Fruit fly (Drosophila melanogaster) whole organism, embryonic: Measurements from ENCODE around the gene CG7739.
A peak's percentile ranks its signal among the peaks of the same experiment; 100 is the strongest.

ENCODE experiments used
- Atf6 ChIP-seq: fragments of 200-800 bp; sonication (Bioruptor generic); IDR thresholded peaks from 2 replicates; pipeline ENCODE4 v1.3.6; 2022; ENCODE audit warnings: missing biosample characterization, missing genetic modification characterization
- CG10274 ChIP-seq: fragments of 200-800 bp; sonication (Bioruptor generic); optimal IDR thresholded peaks from 3 replicates; lab custom pipeline; 2017; ENCODE audit warnings: missing biosample characterization, mild to moderate bottlenecking, missing genetic modification characterization
- CG10321 ChIP-seq: fragments of 200-800 bp; sonication (Bioruptor generic); IDR thresholded peaks from 2 replicates; pipeline ENCODE4 v1.3.6; 2022; ENCODE audit warnings: missing biosample characterization, missing genetic modification characterization
- CG11504 ChIP-seq: fragments of 200-800 bp; sonication (Bioruptor generic); optimal IDR thresholded peaks from 3 replicates; lab custom pipeline; 2019; ENCODE audit warnings: missing biosample characterization, mild to moderate bottlenecking, missing genetic modification characterization, moderate library complexity
- CG12104 ChIP-seq: fragments of 200-800 bp; sonication (Bioruptor generic); optimal IDR thresholded peaks from 3 replicates; lab custom pipeline; 2016; ENCODE audit warnings: missing biosample characterization, missing genetic modification characterization
- CG12744 ChIP-seq: fragments of 200-800 bp; sonication (Bioruptor generic); optimal IDR thresholded peaks from 2 replicates; lab custom pipeline; 2016; ENCODE audit warnings: missing biosample characterization, missing genetic modification characterization
- CG13894 ChIP-seq: fragments of 200-800 bp; sonication (Bioruptor generic); optimal IDR thresholded peaks from 3 replicates; lab custom pipeline; 2018; ENCODE audit warnings: missing biosample characterization, mild to moderate bottlenecking, missing genetic modification characterization, moderate library complexity
- CG14710 ChIP-seq: fragments of 200-800 bp; sonication (Bioruptor generic); optimal IDR thresholded peaks from 3 replicates; lab custom pipeline; 2019; ENCODE audit warnings: missing biosample characterization, mild to moderate bottlenecking, missing genetic modification characterization, moderate library complexity
- CG15073 ChIP-seq: fragments of 200-800 bp; sonication (Bioruptor generic); optimal IDR thresholded peaks from 2 replicates; lab custom pipeline; 2016; ENCODE audit warnings: missing biosample characterization, missing genetic modification characterization
- CG1832 ChIP-seq: fragments of 200-800 bp; sonication (Bioruptor generic); optimal IDR thresholded peaks from 2 replicates; lab custom pipeline; 2017; ENCODE audit warnings: missing biosample characterization, mild to moderate bottlenecking, missing genetic modification characterization, inconsistent platforms
- CG30431 ChIP-seq: fragments of 200-800 bp; sonication (Bioruptor generic); optimal IDR thresholded peaks from 2 replicates; lab custom pipeline; 2017; ENCODE audit warnings: missing biosample characterization, missing genetic modification characterization
- CG31365 ChIP-seq: fragments of 200-800 bp; sonication (Bioruptor generic); optimal IDR thresholded peaks from 2 replicates; lab custom pipeline; 2018; ENCODE audit warnings: missing biosample characterization, mild to moderate bottlenecking, missing genetic modification characterization
- CG31441 ChIP-seq: fragments of 200-800 bp; sonication (Bioruptor generic); IDR thresholded peaks from 2 replicates; pipeline ENCODE4 v1.3.6; 2022; ENCODE audit warnings: missing biosample characterization, missing genetic modification characterization
- CG32532 ChIP-seq: fragments of 200-800 bp; sonication (Bioruptor generic); IDR thresholded peaks from 2 replicates; pipeline ENCODE4 v1.3.6; 2022; ENCODE audit warnings: missing biosample characterization, missing genetic modification characterization
- CG32772 ChIP-seq: fragments of 200-800 bp; sonication (Bioruptor generic); IDR thresholded peaks from 2 replicates; pipeline ENCODE4 v1.3.6; 2022; ENCODE audit warnings: missing biosample characterization, missing genetic modification characterization
- CG33557 ChIP-seq: fragments of 200-800 bp; sonication (Bioruptor generic); optimal IDR thresholded peaks from 2 replicates; lab custom pipeline; 2019; ENCODE audit warnings: missing biosample characterization, mild to moderate bottlenecking, missing genetic modification characterization, moderate library complexity
- CG4820 ChIP-seq: fragments of 200-800 bp; sonication (Bioruptor generic); optimal IDR thresholded peaks from 3 replicates; lab custom pipeline; 2016; ENCODE audit warnings: missing biosample characterization, missing genetic modification characterization
- CG4854 ChIP-seq: fragments of 200-800 bp; sonication (Bioruptor generic); optimal IDR thresholded peaks from 2 replicates; lab custom pipeline; 2016; ENCODE audit warnings: missing biosample characterization, missing genetic modification characterization, inconsistent platforms
- CG5245 ChIP-seq: fragments of 200-800 bp; sonication (Bioruptor generic); optimal IDR thresholded peaks from 3 replicates; lab custom pipeline; 2016; ENCODE audit warnings: missing biosample characterization, missing genetic modification characterization
- CG5953 ChIP-seq: fragments of 200-800 bp; sonication (Bioruptor generic); IDR thresholded peaks from 2 replicates; pipeline ENCODE4 v1.3.6; 2022; ENCODE audit warnings: missing biosample characterization, missing genetic modification characterization
- CG6854 ChIP-seq: fragments of 200-800 bp; sonication (Bioruptor generic); optimal IDR thresholded peaks from 3 replicates; lab custom pipeline; 2017; ENCODE audit warnings: missing biosample characterization, mild to moderate bottlenecking, missing genetic modification characterization
- CG7372 ChIP-seq: fragments of 200-800 bp; sonication (Bioruptor generic); IDR thresholded peaks from 2 replicates; pipeline ENCODE4 v1.3.6; 2022; ENCODE audit warnings: missing biosample characterization, missing genetic modification characterization
- CG8388 ChIP-seq: fragments of 200-800 bp; sonication (Bioruptor generic); optimal IDR thresholded peaks from 2 replicates; lab custom pipeline; 2019; ENCODE audit warnings: missing biosample characterization, mild to moderate bottlenecking, missing genetic modification characterization, moderate library complexity
- CG9437 ChIP-seq: fragments of 200-800 bp; sonication (Bioruptor generic); optimal IDR thresholded peaks from 2 replicates; lab custom pipeline; 2018; ENCODE audit warnings: missing biosample characterization, mild to moderate bottlenecking, missing genetic modification characterization
- CG9727 ChIP-seq: fragments of 200-800 bp; sonication (Bioruptor generic); optimal IDR thresholded peaks from 3 replicates; lab custom pipeline; 2017; ENCODE audit warnings: missing biosample characterization, mild to moderate bottlenecking, missing genetic modification characterization
- Deaf1 ChIP-seq: fragments of 200-800 bp; optimal IDR thresholded peaks from 3 replicates; lab custom pipeline; 2019; ENCODE audit warnings: missing biosample characterization, mild to moderate bottlenecking, missing genetic modification characterization, moderate library complexity
- Eip74EF ChIP-seq, 2 experiments: fragments of 200-800 bp in 1 of 2; fragments of >200 bp in 1 of 2; sonication (Bioruptor generic) in 1 of 2; optimal IDR thresholded peaks; 2 replicates each; lab custom pipeline; 2017 to 2019; ENCODE audit warnings: missing biosample characterization in 2 of 2, missing genetic modification characterization in 2 of 2, mild to moderate bottlenecking in 1 of 2, moderate library complexity in 1 of 2
- Elba2 ChIP-seq: fragments of 200-800 bp; sonication (Bioruptor generic); optimal IDR thresholded peaks from 3 replicates; lab custom pipeline; 2016; ENCODE audit warnings: missing biosample characterization, missing genetic modification characterization
- Ets65A ChIP-seq: fragments of 200-800 bp; sonication (Bioruptor generic); peaks from one replicate; lab custom pipeline; 2016; ENCODE audit warnings: missing biosample characterization, missing genetic modification characterization
- Gug ChIP-seq: fragments of 200-800 bp; sonication (Bioruptor generic); IDR thresholded peaks from 4 replicates; pipeline ENCODE4 v1.3.6; 2022; ENCODE audit warnings: missing biosample characterization, missing genetic modification characterization
- HLHmδ ChIP-seq: fragments of 200-800 bp; sonication (Bioruptor generic); optimal IDR thresholded peaks from 2 replicates; lab custom pipeline; 2018; ENCODE audit warnings: missing biosample characterization, mild to moderate bottlenecking, missing genetic modification characterization, moderate library complexity
- HmgZ ChIP-seq: fragments of 200-800 bp; sonication (Bioruptor generic); optimal IDR thresholded peaks from 2 replicates; lab custom pipeline; 2018; ENCODE audit warnings: missing biosample characterization, mild to moderate bottlenecking, missing genetic modification characterization
- Hmr ChIP-seq: fragments of 200-800 bp; sonication (Bioruptor generic); optimal IDR thresholded peaks from 3 replicates; lab custom pipeline; 2017; ENCODE audit warnings: mild to moderate bottlenecking, missing biosample characterization, missing genetic modification reagents, missing genetic modification characterization
- Hr39 ChIP-seq: fragments of >200 bp; optimal IDR thresholded peaks from 2 replicates; lab custom pipeline; 2017
- Lim3 ChIP-seq: fragments of 200-800 bp; sonication (Bioruptor generic); IDR thresholded peaks from 2 replicates; pipeline ENCODE4 v1.3.6; 2022; ENCODE audit warnings: missing biosample characterization, missing genetic modification characterization
- Mrtf ChIP-seq: fragments of 200-800 bp; sonication (Bioruptor generic); IDR thresholded peaks from 3 replicates; pipeline ENCODE4 v1.3.6; 2022; ENCODE audit warnings: missing biosample characterization, missing genetic modification characterization
- Rfx ChIP-seq: fragments of 200-800 bp; sonication (Bioruptor generic); IDR thresholded peaks from 2 replicates; pipeline ENCODE4 v1.3.6; 2022; ENCODE audit warnings: missing biosample characterization, missing genetic modification characterization
- cad ChIP-seq: fragments of >200 bp; optimal IDR thresholded peaks from 2 replicates; lab custom pipeline; 2017; ENCODE audit warnings: missing biosample characterization, missing genetic modification characterization
- crp ChIP-seq, 2 experiments: fragments of 200-800 bp; sonication (Bioruptor generic); optimal IDR thresholded peaks; 2 replicates in 1 of 2; 3 replicates in 1 of 2; lab custom pipeline; 2017; ENCODE audit warnings: missing biosample characterization in 2 of 2, missing genetic modification characterization in 2 of 2, mild to moderate bottlenecking in 1 of 2, moderate library complexity in 1 of 2
- da ChIP-seq: fragments of 200-800 bp; sonication (Bioruptor generic); optimal IDR thresholded peaks from 2 replicates; lab custom pipeline; 2016; ENCODE audit warnings: missing biosample characterization, missing genetic modification characterization
- dm ChIP-seq: fragments of 200-800 bp; sonication (Bioruptor generic); optimal IDR thresholded peaks from 3 replicates; lab custom pipeline; 2016; ENCODE audit warnings: missing biosample characterization, missing genetic modification characterization
- klu ChIP-seq: fragments of 200-800 bp; sonication (Bioruptor generic); IDR thresholded peaks from 2 replicates; pipeline ENCODE4 v1.3.6; 2022; ENCODE audit warnings: missing biosample characterization, missing genetic modification characterization
- lov ChIP-seq, 2 experiments: fragments of 200-800 bp in 1 of 2; fragments of >200 bp in 1 of 2; sonication (Bioruptor generic) in 1 of 2; IDR thresholded peaks in 1 of 2; optimal IDR thresholded peaks in 1 of 2; 2 replicates in 1 of 2; 3 replicates in 1 of 2; pipeline versions ENCODE4 v1.3.6 to Lab custom; 2017 to 2022; ENCODE audit warnings: missing biosample characterization in 1 of 2, missing genetic modification characterization in 1 of 2
- org-1 ChIP-seq: fragments of 200-800 bp; sonication (Bioruptor generic); optimal IDR thresholded peaks from 2 replicates; lab custom pipeline; 2017; ENCODE audit warnings: missing biosample characterization, missing genetic modification characterization
- pzg ChIP-seq: fragments of 200-800 bp; sonication (Bioruptor generic); optimal IDR thresholded peaks from 3 replicates; lab custom pipeline; 2018; ENCODE audit warnings: missing biosample characterization, mild to moderate bottlenecking, missing genetic modification characterization, moderate library complexity
- repo ChIP-seq: fragments of 200-800 bp; sonication (Bioruptor generic); optimal IDR thresholded peaks from 2 replicates; lab custom pipeline; 2016; ENCODE audit warnings: missing biosample characterization, missing genetic modification characterization
- sr ChIP-seq: fragments of 200-800 bp; sonication (Bioruptor generic); IDR thresholded peaks from 3 replicates; pipeline ENCODE4 v1.3.6; 2022; ENCODE audit warnings: missing biosample characterization, missing genetic modification characterization
- tio ChIP-seq: fragments of 200-800 bp; sonication (Bioruptor generic); optimal IDR thresholded peaks from 2 replicates; lab custom pipeline; 2017; ENCODE audit warnings: missing biosample characterization, missing genetic modification characterization, inconsistent platforms
- tna ChIP-seq: fragments of 200-800 bp; sonication (Bioruptor generic); IDR thresholded peaks from 2 replicates; pipeline ENCODE4 v1.3.6; 2022; ENCODE audit warnings: missing biosample characterization, missing genetic modification characterization; ENCODE audit not compliant: partially characterized antibody
- wor ChIP-seq: fragments of 200-800 bp; sonication (Bioruptor generic); IDR thresholded peaks from 2 replicates; pipeline ENCODE4 v1.3.6; 2022; ENCODE audit warnings: missing biosample characterization, missing genetic modification characterization
- zfh2 ChIP-seq: fragments of 200-800 bp; sonication (Bioruptor generic); optimal IDR thresholded peaks from 2 replicates; lab custom pipeline; 2016; ENCODE audit warnings: missing biosample characterization, missing genetic modification characterization

The CG7739 gene

dm6 chr3L:15566484-15566955 lies 3.7 kb upstream of the CG7739 start (continued):
- TF ChIP-seq CG5953 (GFP tag; lab: Robert Waterston, UW), result no peak
- no peak for TF ChIP-seq pzg (GFP tag; lab: Kevin White, UChicago)
- TF ChIP-seq tio, result no peak
- TF ChIP-seq CG1832 (GFP tag; lab: Kevin White, UChicago), result no peak
- no peak for TF ChIP-seq lov (optimal IDR thresholded peaks at IDR 0.05; lab: Kevin White, UChicago)
- no peak for TF ChIP-seq lov (GFP tag; IDR thresholded peaks at IDR 0.05; lab: Robert Waterston, UW)
- no peak for TF ChIP-seq CG32772
- no peak for TF ChIP-seq tna (GFP tag; lab: Robert Waterston, UW)
- no peak for TF ChIP-seq CG31441 (GFP tag; lab: Robert Waterston, UW)
- 0 out of 2 replicates have a peak, but pooled peaks have one; percentile 22 for TF ChIP-seq CG10321
- no peak for TF ChIP-seq CG4820
- TF ChIP-seq HmgZ (tag; lab: Kevin White, UChicago), result peak; percentile 85
- peak; percentile 63 for TF ChIP-seq CG8388 (GFP tag; lab: Kevin White, UChicago)
- TF ChIP-seq org-1 (GFP tag; lab: Kevin White, UChicago), result peak; percentile 84
- TF ChIP-seq Hmr (GFP tag; lab: Kevin White, UChicago), result peak; percentile 91
- TF ChIP-seq CG13894 (tag; lab: Kevin White, UChicago), result no peak
- peak; percentile 91 for TF ChIP-seq Deaf1 (tag; lab: Kevin White, UChicago)
- TF ChIP-seq zfh2 (GFP tag; lab: Kevin White, UChicago), result no peak
- peak; percentile 63 for TF ChIP-seq CG4854 (GFP tag; lab: Kevin White, UChicago)
- no peak for TF ChIP-seq CG9437
- TF ChIP-seq Ets65A (GFP tag; lab: Kevin White, UChicago), result peak; percentile 29
- no peak for TF ChIP-seq Eip74EF (GFP tag; optimal IDR thresholded peaks at IDR 0.05; lab: Kevin White, UChicago)
- TF ChIP-seq klu (GFP tag; lab: Robert Waterston, UW), result no peak
- no peak for TF ChIP-seq Gug (GFP tag; lab: Robert Waterston, UW)
- TF ChIP-seq CG12104 (GFP tag; lab: Kevin White, UChicago), result no peak
- peak; percentile 74 for TF ChIP-seq CG33557 (GFP tag; lab: Kevin White, UChicago)
- TF ChIP-seq Hr39 (lab: Kevin White, UChicago), result no peak
- peak in 1 of 2 experiments; percentile 58 for TF ChIP-seq crp (GFP tag; optimal IDR thresholded peaks at IDR 0.05; lab: Kevin White, UChicago)
- TF ChIP-seq repo (GFP tag; lab: Kevin White, UChicago), result no peak
- peak; percentile 51 for TF ChIP-seq CG12744 (GFP tag; lab: Kevin White, UChicago)
- peak; percentile 62 for TF ChIP-seq da (GFP tag; lab: Kevin White, UChicago)
- no peak for TF ChIP-seq Elba2 (GFP tag; lab: Kevin White, UChicago)
- no peak for TF ChIP-seq dm
- no peak for TF ChIP-seq CG7372 (GFP tag; lab: Robert Waterston, UW)
- TF ChIP-seq CG32532 (GFP tag; lab: Robert Waterston, UW), result no peak; the same call in 1 of the 2 replicates
- peak; percentile 29 for TF ChIP-seq CG14710 (tag; lab: Kevin White, UChicago)
- TF ChIP-seq cad (GFP tag; lab: Kevin White, UChicago), result no peak
- TF ChIP-seq wor (GFP tag; lab: Robert Waterston, UW), result no peak
- no peak for TF ChIP-seq CG5245 (GFP tag; lab: Kevin White, UChicago)
- peak; percentile 43; the same call in 1 of the 3 replicates for TF ChIP-seq Mrtf (GFP tag; lab: Robert Waterston, UW)
- peak; percentile 60; the same call in 1 of the 2 replicates for TF ChIP-seq Rfx (GFP tag; lab: Robert Waterston, UW)
- TF ChIP-seq HLHmδ, result peak; percentile 77
- peak; percentile 65 for TF ChIP-seq CG31365
- no peak; the same call in 2 of the 3 replicates for TF ChIP-seq sr (GFP tag; lab: Robert Waterston, UW)
- TF ChIP-seq CG11504 (tag; lab: Kevin White, UChicago), result no peak
- TF ChIP-seq CG10274 (GFP tag; lab: Kevin White, UChicago), result peak; percentile 45
- TF ChIP-seq Lim3 (GFP tag; lab: Robert Waterston, UW), result no peak
- TF ChIP-seq CG9727 (GFP tag; lab: Kevin White, UChicago), result peak; percentile 68
- TF ChIP-seq CG15073 (GFP tag; lab: Kevin White, UChicago), result no peak
- TF ChIP-seq CG30431 (GFP tag; lab: Kevin White, UChicago), result peak; percentile 36
- TF ChIP-seq Atf6, result peak; percentile 77
- TF ChIP-seq CG6854 (GFP tag; lab: Kevin White, UChicago), result peak; percentile 73
